Worm (Caenorhabditis elegans) whole organism, mixed stage, embryonic: ENCODE data around the gene M02G9.4.

Source experiments
- bed-3 ChIP-seq: fragments of 200-800 bp; sonication (Bioruptor generic); optimal IDR thresholded peaks from 3 replicates; lab custom pipeline; 2018; ENCODE audit warnings: mild to moderate bottlenecking, missing genetic modification characterization, moderate library complexity, missing compliant biosample characterization
- ces-1 ChIP-seq: fragments of 150-350 bp; optimal IDR thresholded peaks from 2 replicates; lab custom pipeline; 2014; ENCODE audit warnings: missing biosample characterization, missing genetic modification reagents, missing genetic modification characterization
- elt-3 ChIP-seq: fragments of 150-350 bp; optimal IDR thresholded peaks from 2 replicates; lab custom pipeline; 2014; ENCODE audit warnings: missing biosample characterization, missing genetic modification characterization
- mep-1 ChIP-seq: fragments of 150-350 bp; optimal IDR thresholded peaks from 2 replicates; lab custom pipeline; 2017; ENCODE audit warnings: missing biosample characterization, missing genetic modification reagents, missing genetic modification characterization, inconsistent platforms
- nhr-76 ChIP-seq: sonication (generic microtip); optimal IDR thresholded peaks from 2 replicates; lab custom pipeline; 2017; ENCODE audit warnings: missing biosample characterization, missing genetic modification characterization
- pha-4 ChIP-seq: fragments of 150-350 bp; optimal IDR thresholded peaks from 2 replicates; lab custom pipeline; 2018; ENCODE audit warnings: missing biosample characterization, missing genetic modification reagents, missing genetic modification characterization
- sem-2 ChIP-seq: fragments of 200-800 bp; sonication (Bioruptor generic); optimal IDR thresholded peaks from 2 replicates; lab custom pipeline; 2018; ENCODE audit warnings: mild to moderate bottlenecking, missing genetic modification characterization, missing compliant biosample characterization
- snpc-4 ChIP-seq: fragments of 150-350 bp; optimal IDR thresholded peaks from 2 replicates; lab custom pipeline; 2014; ENCODE audit warnings: missing biosample characterization, missing genetic modification characterization
- sptf-1 ChIP-seq: sonication (generic microtip); optimal IDR thresholded peaks from 2 replicates; lab custom pipeline; 2017; ENCODE audit warnings: mild to moderate bottlenecking, missing genetic modification characterization, moderate library complexity, missing compliant biosample characterization
- unc-120 ChIP-seq: sonication (generic microtip); optimal IDR thresholded peaks from 2 replicates; lab custom pipeline; 2017; ENCODE audit warnings: missing genetic modification characterization, missing compliant biosample characterization; ENCODE audit not compliant: poor library complexity, severe bottlenecking
- zip-8 ChIP-seq: fragments of 150-350 bp; optimal IDR thresholded peaks from 2 replicates; lab custom pipeline; 2014; ENCODE audit warnings: missing biosample characterization, missing genetic modification characterization

- TF ChIP-seq mep-1, result no peak
- no peak for TF ChIP-seq bed-3
- TF ChIP-seq elt-3 (tag; lab: Kevin White, UChicago), result no peak
- no peak for TF ChIP-seq nhr-76
- TF ChIP-seq unc-120, result no peak
- TF ChIP-seq pha-4 (tag; lab: Kevin White, UChicago), result no peak
- no peak for TF ChIP-seq sptf-1
- no peak for TF ChIP-seq snpc-4 (tag; lab: Kevin White, UChicago)
- TF ChIP-seq sem-2 (GFP tag; lab: Kevin White, UChicago), result no peak
- TF ChIP-seq zip-8 (tag; lab: Kevin White, UChicago), result no peak
- TF ChIP-seq ces-1 (GFP tag; lab: Kevin White, UChicago), result no peak
Measured at ce11 chrII:10316119-10316518, 988 bp upstream of the M02G9.4 start, which contains the start of gene gcy-5.
